Fruit fly (Drosophila melanogaster): ENCODE data around the gene CG8036.

- TF ChIP-seq toy (GFP tag; IDR thresholded peaks at IDR 0.05), result no peak
- TF ChIP-seq CG1233 (GFP tag; optimal IDR thresholded peaks at IDR 0.05), result no peak
- no peak for TF ChIP-seq CG8290 (GFP tag; optimal IDR thresholded peaks at IDR 0.05)
- no peak for TF ChIP-seq CG8290 (tag; optimal IDR thresholded peaks at IDR 0.05)
- TF ChIP-seq CG8359 (GFP tag; optimal IDR thresholded peaks at IDR 0.05; ENCODE audit: borderline replicate concordance), result no peak
- TF ChIP-seq esg (GFP tag; conservative IDR thresholded peaks at IDR 0.05), result no peak
- TF ChIP-seq gem (tag; optimal IDR thresholded peaks at IDR 0.05), result no peak
- TF ChIP-seq CG17612 (GFP tag; IDR thresholded peaks at IDR 0.05), result no peak
- TF ChIP-seq Sox102F (GFP tag; optimal IDR thresholded peaks at IDR 0.05), result no peak
Measured at dm6 chr3R:8620737-8621136, 46.9 kb upstream of the CG8036 start.

Measured in whole organism, embryonic.